Fruit fly (Drosophila melanogaster): ENCODE data around the gene nocte.

The nocte gene

dm6 chrX:10514850-10515249, 40.4 kb upstream of the nocte start:
- TF ChIP-seq Myb (GFP tag; optimal IDR thresholded peaks at IDR 0.05) (no peak), disco-r (GFP tag; optimal IDR thresholded peaks at IDR 0.05) (no peak), chm (GFP tag; IDR thresholded peaks at IDR 0.05) (no peak), sqz (GFP tag; optimal IDR thresholded peaks at IDR 0.05) (no peak), CG10543 (GFP tag; optimal IDR thresholded peaks at IDR 0.05) (no peak), kah (GFP tag; optimal IDR thresholded peaks at IDR 0.05) (no peak), fru (optimal IDR thresholded peaks at IDR 0.05) (no peak), kni (GFP tag; optimal IDR thresholded peaks at IDR 0.05) (no peak), CG10267 (tag; optimal IDR thresholded peaks at IDR 0.05) (no peak), Adf1 (GFP tag; IDR thresholded peaks at IDR 0.05) (no peak), her (GFP tag; optimal IDR thresholded peaks at IDR 0.05) (no peak), Elba2 (GFP tag; optimal IDR thresholded peaks at IDR 0.05) (no peak), ham (GFP tag; IDR thresholded peaks at IDR 0.05) (no peak), crol (GFP tag; IDR thresholded peaks at IDR 0.05) (no peak), CG2889 (GFP tag; IDR thresholded peaks at IDR 0.05) (no peak)

dm6 chrX:10513611-10514010, 39.1 kb upstream of the nocte start:
- TF ChIP-seq inv (GFP tag; IDR thresholded peaks at IDR 0.05; ENCODE audit: partially characterized antibody) (no peak), az2 (GFP tag; optimal IDR thresholded peaks at IDR 0.05) (no peak), CG10979 (tag; optimal IDR thresholded peaks at IDR 0.05) (peak; percentile 18), zfh2 (GFP tag; optimal IDR thresholded peaks at IDR 0.05) (no peak), Mes4 (GFP tag; optimal IDR thresholded peaks at IDR 0.05) (no peak), CG7786 (GFP tag; optimal IDR thresholded peaks at IDR 0.05) (no peak), sim (GFP tag; IDR thresholded peaks at IDR 0.05) (no peak), tup (GFP tag; optimal IDR thresholded peaks at IDR 0.05) (no peak), mld (GFP tag; IDR thresholded peaks at IDR 0.05; ENCODE audit: partially characterized antibody) (no peak), cas (GFP tag; IDR thresholded peaks at IDR 0.05) (no peak), gcm (GFP tag; optimal IDR thresholded peaks at IDR 0.05) (no peak), pb (GFP tag; optimal IDR thresholded peaks at IDR 0.05) (no peak), BEAF-32 (GFP tag; optimal IDR thresholded peaks at IDR 0.05) (no peak), salm (tag; optimal IDR thresholded peaks at IDR 0.05) (no peak), CG17612 (GFP tag; IDR thresholded peaks at IDR 0.05) (no peak), aop (GFP tag; IDR thresholded peaks at IDR 0.05) (no peak), h (optimal IDR thresholded peaks at IDR 0.05) (no peak), HLH4C (GFP tag; IDR thresholded peaks at IDR 0.05; ENCODE audit: partially characterized antibody) (no peak), ewg (GFP tag; optimal IDR thresholded peaks at IDR 0.05) (no peak), crc (GFP tag; optimal IDR thresholded peaks at IDR 0.05) (no peak), exex (tag; optimal IDR thresholded peaks at IDR 0.05) (no peak), Hey (tag; optimal IDR thresholded peaks at IDR 0.05) (no peak), CG2202 (tag; optimal IDR thresholded peaks at IDR 0.05) (no peak), CG17328 (GFP tag; IDR thresholded peaks at IDR 0.05) (peak; percentile 13; the same call in 1 of the 2 replicates), CG10366 (GFP tag; IDR thresholded peaks at IDR 0.05) (no peak), CG15479 (GFP tag; optimal IDR thresholded peaks at IDR 0.05) (no peak), bigmax (GFP tag; optimal IDR thresholded peaks at IDR 0.05) (no peak), BtbVII (GFP tag; optimal IDR thresholded peaks at IDR 0.05) (no peak), onecut (GFP tag; IDR thresholded peaks at IDR 0.05) (no peak), CG31224 (GFP tag; IDR thresholded peaks at IDR 0.05) (no peak), ATbp (GFP tag; optimal IDR thresholded peaks at IDR 0.05) (peak; percentile 30), CG2889 (GFP tag; IDR thresholded peaks at IDR 0.05) (no peak), tio (GFP tag; optimal IDR thresholded peaks at IDR 0.05) (no peak), CG14050 (GFP tag; IDR thresholded peaks at IDR 0.05) (no peak), vnd (GFP tag; IDR thresholded peaks at IDR 0.05; ENCODE audit: partially characterized antibody) (no peak), NfI (GFP tag; optimal IDR thresholded peaks at IDR 0.05) (no peak), row (GFP tag; IDR thresholded peaks at IDR 0.05) (peak; percentile 42; the same call in 2 of the 3 replicates), CG5245 (GFP tag; optimal IDR thresholded peaks at IDR 0.05) (no peak)
